Worm (Caenorhabditis elegans) whole organism, midembryonic: Measurements from ENCODE around the gene C17H11.4.

ENCODE experiments used
- T22C8.4 ChIP-seq: fragments of 200-800 bp; sonication (Bioruptor generic); IDR thresholded peaks from 2 replicates; pipeline ENCODE4 v1.3.6; 2022; ENCODE audit warnings: missing genetic modification characterization, missing compliant biosample characterization
- med-1 ChIP-seq: sonication (generic microtip); optimal IDR thresholded peaks from 2 replicates; lab custom pipeline; 2017; ENCODE audit warnings: missing genetic modification characterization, mild to moderate bottlenecking, missing compliant biosample characterization, antibody characterized with exemption, missing genetic modification reagents; ENCODE audit not compliant: insufficient read depth
- ref-1 ChIP-seq: fragments of 200-800 bp; sonication (Bioruptor generic); conservative IDR thresholded peaks from 2 replicates; pipeline ENCODE4 v1.3.6; 2022; ENCODE audit warnings: missing genetic modification reagents, missing genetic modification characterization, missing compliant biosample characterization

DNA sequence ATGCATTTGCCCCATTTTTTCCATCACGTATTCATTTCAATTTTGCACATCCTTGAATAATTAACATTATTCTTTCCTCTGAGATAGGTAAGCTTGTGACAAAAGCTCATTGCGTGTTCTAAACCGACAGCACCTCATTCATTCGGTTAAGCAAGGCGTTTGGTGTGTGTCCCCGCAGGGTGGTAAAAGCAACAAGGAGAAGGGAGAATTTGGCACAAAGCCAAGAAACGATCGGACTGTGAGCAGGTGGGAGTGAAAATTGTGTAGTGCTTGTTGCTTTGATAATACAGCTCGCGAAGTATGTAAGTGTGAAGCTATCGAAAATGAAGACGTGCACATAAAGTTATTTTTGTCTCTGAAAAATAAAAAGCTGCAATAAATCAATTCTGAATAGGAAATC, 24.3 kb downstream of the C17H11.4 start:
- TF ChIP-seq ref-1 (no peak), T22C8.4 (GFP tag; lab: Robert Waterston, UW) (no peak), med-1 (no peak)
